Worm (Caenorhabditis elegans) whole organism, late embryonic: ENCODE results near the gene srh-80.
"Not testable (repeated sequence)": the region's sequence is repeated elsewhere in the genome, so short reads cannot be mapped to it uniquely, and the experiment has no call there.

ENCODE experiments used
- dve-1 ChIP-seq: sonication (generic microtip); optimal IDR thresholded peaks from 2 replicates; lab custom pipeline; 2017; ENCODE audit warnings: antibody characterized with exemption, mild to moderate bottlenecking, missing genetic modification characterization, missing compliant biosample characterization
- elt-4 ChIP-seq: sonication (generic microtip); optimal IDR thresholded peaks from 2 replicates; lab custom pipeline; 2016; ENCODE audit warnings: missing genetic modification characterization, missing compliant biosample characterization
- hlh-13 ChIP-seq: fragments of 200-800 bp; sonication (Bioruptor generic); optimal IDR thresholded peaks from 2 replicates; lab custom pipeline; 2018; ENCODE audit warnings: mild to moderate bottlenecking, missing genetic modification characterization, missing compliant biosample characterization
- pha-4 ChIP-seq: fragments of 150-350 bp; optimal IDR thresholded peaks from 2 replicates; lab custom pipeline; 2018; ENCODE audit warnings: missing biosample characterization, missing genetic modification reagents, missing genetic modification characterization
- tbx-2 ChIP-seq: sonication (generic microtip); optimal IDR thresholded peaks from 2 replicates; lab custom pipeline; 2016; ENCODE audit warnings: missing genetic modification characterization, missing compliant biosample characterization

- not testable (repeated sequence) for TF ChIP-seq elt-4 (tag; lab: Kevin White, UChicago); hlh-13 (GFP tag; lab: Kevin White, UChicago); tbx-2 (tag; lab: Kevin White, UChicago); dve-1 (tag; lab: Kevin White, UChicago); pha-4
Observed at ce11 chrV:212687-213086, 7.0 kb upstream of the srh-80 start, which contains the start of gene DC2.5.
